Worm (Caenorhabditis elegans) whole organism, midembryonic: ENCODE measurements around the gene D1014.5.

Experiments
- T22C8.4 ChIP-seq: fragments of 200-800 bp; sonication (Bioruptor generic); IDR thresholded peaks from 2 replicates; pipeline ENCODE4 v1.3.6; 2022; ENCODE audit warnings: missing genetic modification characterization, missing compliant biosample characterization
- cog-1 ChIP-seq: sonication (generic microtip); optimal IDR thresholded peaks from 2 replicates; lab custom pipeline; 2016; ENCODE audit warnings: missing genetic modification characterization, missing compliant biosample characterization
- flt-1 ChIP-seq: fragments of 200-800 bp; sonication (Bioruptor generic); IDR thresholded peaks from 2 replicates; pipeline ENCODE4 v1.3.6; 2022; ENCODE audit warnings: missing genetic modification characterization, missing compliant biosample characterization
- klf-2 ChIP-seq: fragments of 200-800 bp; sonication (Bioruptor generic); conservative IDR thresholded peaks from 2 replicates; pipeline ENCODE4 v1.3.6; 2022; ENCODE audit warnings: missing genetic modification reagents, missing genetic modification characterization, missing compliant biosample characterization
- med-1 ChIP-seq: sonication (generic microtip); optimal IDR thresholded peaks from 2 replicates; lab custom pipeline; 2017; ENCODE audit warnings: missing genetic modification characterization, mild to moderate bottlenecking, missing compliant biosample characterization, antibody characterized with exemption, missing genetic modification reagents; ENCODE audit not compliant: insufficient read depth
- ref-1 ChIP-seq: fragments of 200-800 bp; sonication (Bioruptor generic); conservative IDR thresholded peaks from 2 replicates; pipeline ENCODE4 v1.3.6; 2022; ENCODE audit warnings: missing genetic modification reagents, missing genetic modification characterization, missing compliant biosample characterization
- tab-1 ChIP-seq: fragments of 200-800 bp; sonication (Bioruptor generic); IDR thresholded peaks from 2 replicates; pipeline ENCODE4 v1.3.6; 2022; ENCODE audit warnings: missing genetic modification characterization, missing compliant biosample characterization
- ztf-23 ChIP-seq: fragments of 200-800 bp; sonication (Bioruptor generic); IDR thresholded peaks from 2 replicates; pipeline ENCODE4 v1.3.6; 2022; ENCODE audit warnings: missing genetic modification reagents, missing genetic modification characterization, missing compliant biosample characterization
- ztf-29 ChIP-seq: fragments of 200-800 bp; sonication (Bioruptor generic); IDR thresholded peaks from 2 replicates; pipeline ENCODE4 v1.3.6; 2022; ENCODE audit warnings: missing genetic modification reagents, missing genetic modification characterization, missing compliant biosample characterization

The D1014.5 gene

ce11 chrV:8099306-8099705 lies 24.2 kb upstream of the D1014.5 start, which contains the start of gene sdz-23:
TSS of gene sdz-23 (plus strand) at chrV:8099606.
- TF ChIP-seq ztf-29 (no peak), cog-1 (tag; lab: Kevin White, UChicago) (no peak), ztf-23 (GFP tag; lab: Robert Waterston, UW) (no peak)

- TF ChIP-seq ref-1 (GFP tag; lab: Robert Waterston, UW): no peak
- TF ChIP-seq flt-1: no peak
- TF ChIP-seq klf-2 (GFP tag; lab: Robert Waterston, UW): no peak
- TF ChIP-seq T22C8.4: no peak
- TF ChIP-seq cog-1 (tag; lab: Kevin White, UChicago): no peak
- no peak for TF ChIP-seq ztf-29
- TF ChIP-seq ztf-23 (GFP tag; lab: Robert Waterston, UW): no peak
- no peak for TF ChIP-seq tab-1 (GFP tag; lab: Robert Waterston, UW)
- TF ChIP-seq med-1 (GFP tag; lab: Kevin White, UChicago): no peak
Measured at ce11 chrV:8102960-8103359, 20.5 kb upstream of the D1014.5 start, which contains the start of gene str-90. TSS of gene str-90 (plus strand) at chrV:8103260.

ce11 chrV:8104473-8104872 lies 19.0 kb upstream of the D1014.5 start, which contains the start of gene srlf-16:
TSS of gene srlf-16 (plus strand) at chrV:8104773.
- TF ChIP-seq T22C8.4 (no peak), ref-1 (GFP tag; lab: Robert Waterston, UW) (no peak), ztf-29 (no peak), tab-1 (GFP tag; lab: Robert Waterston, UW) (no peak), ztf-23 (GFP tag; lab: Robert Waterston, UW) (no peak)

ce11 chrV:8108670-8109069 lies 14.8 kb upstream of the D1014.5 start, which contains the start of gene myo-5:
TSS of gene myo-5 (plus strand) at chrV:8108970.
- TF ChIP-seq cog-1 (tag; lab: Kevin White, UChicago): no peak

ce11 chrV:8110816-8111215 lies 12.7 kb upstream of the D1014.5 start:
- no peak for TF ChIP-seq klf-2 (GFP tag; lab: Robert Waterston, UW)
- no peak for TF ChIP-seq ztf-29
- no peak for TF ChIP-seq ref-1 (GFP tag; lab: Robert Waterston, UW)
- TF ChIP-seq med-1 (GFP tag; lab: Kevin White, UChicago): no peak
- TF ChIP-seq tab-1 (GFP tag; lab: Robert Waterston, UW): no peak
- no peak for TF ChIP-seq T22C8.4

- TF ChIP-seq ref-1 (GFP tag; lab: Robert Waterston, UW): no peak
- no peak for TF ChIP-seq med-1 (GFP tag; lab: Kevin White, UChicago)
- no peak for TF ChIP-seq cog-1 (tag; lab: Kevin White, UChicago)
- no peak for TF ChIP-seq ztf-29
- no peak for TF ChIP-seq ztf-23 (GFP tag; lab: Robert Waterston, UW)
- no peak for TF ChIP-seq tab-1 (GFP tag; lab: Robert Waterston, UW)
- no peak for TF ChIP-seq T22C8.4
- no peak for TF ChIP-seq klf-2 (GFP tag; lab: Robert Waterston, UW)
- no peak for TF ChIP-seq flt-1
Measured at ce11 chrV:8114542-8114941, 8.9 kb upstream of the D1014.5 start.

- TF ChIP-seq T22C8.4: no peak
- TF ChIP-seq ref-1 (GFP tag; lab: Robert Waterston, UW): no peak
- TF ChIP-seq ztf-23 (GFP tag; lab: Robert Waterston, UW): no peak
- TF ChIP-seq med-1 (GFP tag; lab: Kevin White, UChicago): no peak
- TF ChIP-seq flt-1: no peak
- no peak for TF ChIP-seq cog-1 (tag; lab: Kevin White, UChicago)
- no peak for TF ChIP-seq klf-2 (GFP tag; lab: Robert Waterston, UW)
- TF ChIP-seq ztf-29: no peak
- TF ChIP-seq tab-1 (GFP tag; lab: Robert Waterston, UW): no peak
Measured at ce11 chrV:8117964-8118363, 5.5 kb upstream of the D1014.5 start, which contains the start of gene D1014.7. TSS of gene D1014.7 (plus strand) at chrV:8118264.

ce11 chrV:8120868-8121267 lies 2.6 kb upstream of the D1014.5 start, which contains the start of gene D1014.6:
TSS of gene D1014.6 (plus strand) at chrV:8121168.
- no peak for TF ChIP-seq ref-1 (GFP tag; lab: Robert Waterston, UW)
- TF ChIP-seq T22C8.4: no peak
- TF ChIP-seq tab-1 (GFP tag; lab: Robert Waterston, UW): no peak
- no peak for TF ChIP-seq cog-1 (tag; lab: Kevin White, UChicago)
- no peak for TF ChIP-seq ztf-29
- no peak for TF ChIP-seq med-1 (GFP tag; lab: Kevin White, UChicago)
- no peak for TF ChIP-seq klf-2 (GFP tag; lab: Robert Waterston, UW)
- no peak for TF ChIP-seq ztf-23 (GFP tag; lab: Robert Waterston, UW)
- no peak for TF ChIP-seq flt-1

ce11 chrV:8129252-8129651 lies 5.8 kb downstream of the D1014.5 start, which contains the start of gene spr-1:
TSS of gene spr-1 (minus strand) at chrV:8129352.
- no peak for TF ChIP-seq flt-1
- TF ChIP-seq ztf-29: no peak
- TF ChIP-seq ztf-23 (GFP tag; lab: Robert Waterston, UW): no peak
- no peak for TF ChIP-seq klf-2 (GFP tag; lab: Robert Waterston, UW)
- TF ChIP-seq tab-1 (GFP tag; lab: Robert Waterston, UW): no peak
- no peak for TF ChIP-seq med-1 (GFP tag; lab: Kevin White, UChicago)
- TF ChIP-seq cog-1 (tag; lab: Kevin White, UChicago): no peak
- no peak for TF ChIP-seq ref-1 (GFP tag; lab: Robert Waterston, UW)
- TF ChIP-seq T22C8.4: no peak

ce11 chrV:8129719-8130118 lies 6.2 kb downstream of the D1014.5 start:
- no peak for TF ChIP-seq klf-2 (GFP tag; lab: Robert Waterston, UW)
- no peak for TF ChIP-seq ref-1 (GFP tag; lab: Robert Waterston, UW)
- TF ChIP-seq flt-1: no peak
- no peak for TF ChIP-seq ztf-23 (GFP tag; lab: Robert Waterston, UW)
- TF ChIP-seq cog-1 (tag; lab: Kevin White, UChicago): no peak
